Fruit fly (Drosophila melanogaster) whole organism, embryonic: ENCODE results near the gene Atf3.

Experiments used
- B-H1 ChIP-seq: fragments of 200-800 bp; sonication (Bioruptor generic); IDR thresholded peaks from 3 replicates; pipeline ENCODE4 v1.3.6; 2022; ENCODE audit warnings: missing biosample characterization, missing genetic modification characterization
- CG10462 ChIP-seq: fragments of 200-800 bp; sonication (Bioruptor generic); optimal IDR thresholded peaks from 2 replicates; lab custom pipeline; 2016; ENCODE audit warnings: missing biosample characterization, missing genetic modification characterization
- CG10654 ChIP-seq: fragments of 200-800 bp; sonication (Bioruptor generic); optimal IDR thresholded peaks from 2 replicates; lab custom pipeline; 2016; ENCODE audit warnings: missing biosample characterization, missing genetic modification characterization
- CG11560 ChIP-seq: fragments of 200-800 bp; sonication (Bioruptor generic); IDR thresholded peaks from 3 replicates; pipeline ENCODE4 v1.3.6; 2022; ENCODE audit warnings: missing biosample characterization, missing genetic modification characterization
- CG12104 ChIP-seq: fragments of 200-800 bp; sonication (Bioruptor generic); optimal IDR thresholded peaks from 3 replicates; lab custom pipeline; 2016; ENCODE audit warnings: missing biosample characterization, missing genetic modification characterization
- CG12236 ChIP-seq: fragments of 200-800 bp; sonication (Bioruptor generic); optimal IDR thresholded peaks from 2 replicates; lab custom pipeline; 2016; ENCODE audit warnings: missing biosample characterization, missing genetic modification characterization
- CG1233 ChIP-seq: fragments of 200-800 bp; sonication (Bioruptor generic); optimal IDR thresholded peaks from 4 replicates; lab custom pipeline; 2018; ENCODE audit warnings: missing biosample characterization, mild to moderate bottlenecking, missing genetic modification characterization
- CG13296 ChIP-seq: fragments of 200-800 bp; sonication (Bioruptor generic); optimal IDR thresholded peaks from 3 replicates; lab custom pipeline; 2018; ENCODE audit warnings: missing biosample characterization, mild to moderate bottlenecking, missing genetic modification characterization
- CG14050 ChIP-seq: fragments of 200-800 bp; sonication (Bioruptor generic); IDR thresholded peaks from 3 replicates; pipeline ENCODE4 v1.3.6; 2022; ENCODE audit warnings: missing biosample characterization, missing genetic modification characterization
- CG15514 ChIP-seq: fragments of 200-800 bp; sonication (Bioruptor generic); optimal IDR thresholded peaks from 3 replicates; lab custom pipeline; 2017; ENCODE audit warnings: missing biosample characterization, missing genetic modification characterization, mild to moderate bottlenecking, moderate library complexity, missing genetic modification reagents
- CG17359 ChIP-seq: fragments of 200-800 bp; sonication (Bioruptor generic); optimal IDR thresholded peaks from 3 replicates; lab custom pipeline; 2018; ENCODE audit warnings: missing biosample characterization, mild to moderate bottlenecking, missing genetic modification characterization, moderate library complexity
- CG18619 ChIP-seq: fragments of 200-800 bp; sonication (Bioruptor generic); optimal IDR thresholded peaks from 3 replicates; lab custom pipeline; 2017; ENCODE audit warnings: missing biosample characterization, mild to moderate bottlenecking, missing genetic modification characterization
- CG2678 ChIP-seq: fragments of 200-800 bp; sonication (Bioruptor generic); optimal IDR thresholded peaks from 3 replicates; lab custom pipeline; 2019; ENCODE audit warnings: missing biosample characterization, mild to moderate bottlenecking, missing genetic modification characterization, moderate library complexity
- CG3281 ChIP-seq: fragments of 200-800 bp; sonication (Bioruptor generic); optimal IDR thresholded peaks from 3 replicates; lab custom pipeline; 2017; ENCODE audit warnings: missing biosample characterization, mild to moderate bottlenecking, missing genetic modification characterization
- CG4424 ChIP-seq: fragments of 200-800 bp; sonication (Bioruptor generic); optimal IDR thresholded peaks from 3 replicates; lab custom pipeline; 2016; ENCODE audit warnings: missing biosample characterization, missing genetic modification characterization
- CG6791 ChIP-seq: fragments of 200-800 bp; sonication (Bioruptor generic); IDR thresholded peaks from 3 replicates; pipeline ENCODE4 v1.3.6; 2022; ENCODE audit warnings: missing biosample characterization, missing genetic modification characterization; ENCODE audit not compliant: partially characterized antibody
- CG9932 ChIP-seq: fragments of 200-800 bp; sonication (Bioruptor generic); IDR thresholded peaks from 2 replicates; pipeline ENCODE4 v1.3.6; 2022; ENCODE audit warnings: missing biosample characterization, missing genetic modification characterization
- CHES-1-like ChIP-seq: fragments of 200-800 bp; sonication (Bioruptor generic); optimal IDR thresholded peaks from 2 replicates; lab custom pipeline; 2016; ENCODE audit warnings: missing biosample characterization, missing genetic modification characterization
- Camta ChIP-seq: fragments of 200-800 bp; sonication (Bioruptor generic); optimal IDR thresholded peaks from 2 replicates; lab custom pipeline; 2016; ENCODE audit warnings: missing biosample characterization, missing genetic modification characterization
- Ets97D ChIP-seq: fragments of 200-800 bp; sonication (Bioruptor generic); optimal IDR thresholded peaks from 3 replicates; lab custom pipeline; 2016; ENCODE audit warnings: missing biosample characterization, missing genetic modification characterization
- HHEX ChIP-seq: fragments of 200-800 bp; sonication (Bioruptor generic); optimal IDR thresholded peaks from 3 replicates; lab custom pipeline; 2017; ENCODE audit warnings: missing biosample characterization, mild to moderate bottlenecking, missing genetic modification characterization, missing genetic modification reagents
- Hand ChIP-seq: fragments of 200-800 bp; sonication (Bioruptor generic); optimal IDR thresholded peaks from 2 replicates; lab custom pipeline; 2017; ENCODE audit warnings: mild to moderate bottlenecking, missing biosample characterization, missing genetic modification reagents, missing genetic modification characterization
- HmgZ ChIP-seq: fragments of 200-800 bp; sonication (Bioruptor generic); optimal IDR thresholded peaks from 2 replicates; lab custom pipeline; 2018; ENCODE audit warnings: missing biosample characterization, mild to moderate bottlenecking, missing genetic modification characterization
- Hr39 ChIP-seq: fragments of >200 bp; optimal IDR thresholded peaks from 2 replicates; lab custom pipeline; 2017
- Hsf ChIP-seq: fragments of 200-800 bp; sonication (Bioruptor generic); optimal IDR thresholded peaks from 3 replicates; lab custom pipeline; 2016; ENCODE audit warnings: missing biosample characterization, missing genetic modification characterization
- MESR4 ChIP-seq: fragments of 200-800 bp; sonication (Bioruptor generic); optimal IDR thresholded peaks from 2 replicates; lab custom pipeline; 2018; ENCODE audit warnings: missing biosample characterization, mild to moderate bottlenecking, missing genetic modification characterization, moderate library complexity
- Max ChIP-seq: fragments of 200-800 bp; sonication (Bioruptor generic); optimal IDR thresholded peaks from 2 replicates; lab custom pipeline; 2016; ENCODE audit warnings: missing biosample characterization, mild to moderate bottlenecking, missing genetic modification characterization
- Mes4 ChIP-seq: fragments of 200-800 bp; sonication (Bioruptor generic); optimal IDR thresholded peaks from 2 replicates; lab custom pipeline; 2016; ENCODE audit warnings: missing biosample characterization, missing genetic modification characterization
- Oli ChIP-seq: fragments of 200-800 bp; sonication (Bioruptor generic); optimal IDR thresholded peaks from 2 replicates; lab custom pipeline; 2018; ENCODE audit warnings: missing biosample characterization, mild to moderate bottlenecking, missing genetic modification characterization, moderate library complexity
- Sox100B ChIP-seq: fragments of 200-800 bp; sonication (Bioruptor generic); optimal IDR thresholded peaks from 3 replicates; lab custom pipeline; 2018; ENCODE audit warnings: missing biosample characterization, mild to moderate bottlenecking, missing genetic modification characterization
- Usf ChIP-seq: fragments of 200-800 bp; sonication (Bioruptor generic); optimal IDR thresholded peaks from 2 replicates; lab custom pipeline; 2017; ENCODE audit warnings: missing genotype, missing biosample characterization, missing genetic modification characterization
- ato ChIP-seq: fragments of 200-800 bp; sonication (Bioruptor generic); IDR thresholded peaks from 2 replicates; pipeline ENCODE4 v1.3.6; 2022; ENCODE audit warnings: missing biosample characterization, missing genetic modification characterization; ENCODE audit not compliant: partially characterized antibody
- cad ChIP-seq: fragments of >200 bp; optimal IDR thresholded peaks from 2 replicates; lab custom pipeline; 2017; ENCODE audit warnings: missing biosample characterization, missing genetic modification characterization
- crol ChIP-seq: fragments of 200-800 bp; sonication (Bioruptor generic); IDR thresholded peaks from 2 replicates; pipeline ENCODE4 v1.3.6; 2022; ENCODE audit warnings: missing biosample characterization, missing genetic modification characterization
- dpn ChIP-seq, 2 experiments: fragments of 200-800 bp; sonication (Bioruptor generic); optimal IDR thresholded peaks; 3 replicates each; lab custom pipeline; 2016; ENCODE audit warnings: missing biosample characterization in 2 of 2, missing genetic modification characterization in 2 of 2
- esg ChIP-seq: fragments of 200-800 bp; sonication (Bioruptor generic); conservative IDR thresholded peaks from 2 replicates; pipeline ENCODE4 v1.3.6; 2022; ENCODE audit warnings: missing biosample characterization, missing genetic modification characterization
- fru ChIP-seq: fragments of >200 bp; optimal IDR thresholded peaks from 2 replicates; lab custom pipeline; 2017
- ftz-f1 ChIP-seq: fragments of 200-800 bp; sonication (Bioruptor generic); optimal IDR thresholded peaks from 2 replicates; lab custom pipeline; 2016; ENCODE audit warnings: missing biosample characterization, missing genetic modification characterization
- gcm ChIP-seq: fragments of 200-800 bp; sonication (Bioruptor generic); optimal IDR thresholded peaks from 2 replicates; lab custom pipeline; 2019; ENCODE audit warnings: missing biosample characterization, mild to moderate bottlenecking, missing genetic modification characterization, moderate library complexity
- gem ChIP-seq: fragments of 200-800 bp; sonication (Bioruptor generic); optimal IDR thresholded peaks from 2 replicates; lab custom pipeline; 2019; ENCODE audit warnings: missing biosample characterization, mild to moderate bottlenecking, missing genetic modification characterization, moderate library complexity
- grn ChIP-seq: fragments of 200-800 bp; sonication (Bioruptor generic); optimal IDR thresholded peaks from 3 replicates; lab custom pipeline; 2017; ENCODE audit warnings: missing biosample characterization, missing genetic modification characterization
- lilli ChIP-seq: fragments of 200-800 bp; sonication (Bioruptor generic); optimal IDR thresholded peaks from 3 replicates; lab custom pipeline; 2016; ENCODE audit warnings: missing biosample characterization, missing genetic modification characterization
- psq ChIP-seq: fragments of 200-800 bp; sonication (Bioruptor generic); optimal IDR thresholded peaks from 2 replicates; lab custom pipeline; 2017; ENCODE audit warnings: missing biosample characterization, missing genetic modification characterization
- repo ChIP-seq: fragments of 200-800 bp; sonication (Bioruptor generic); optimal IDR thresholded peaks from 2 replicates; lab custom pipeline; 2016; ENCODE audit warnings: missing biosample characterization, missing genetic modification characterization
- sens ChIP-seq: fragments of 200-800 bp; sonication (Bioruptor generic); peaks from one replicate; lab custom pipeline; 2016; ENCODE audit warnings: missing biosample characterization, missing genetic modification characterization
- shn ChIP-seq: fragments of 200-800 bp; sonication (Bioruptor generic); optimal IDR thresholded peaks from 3 replicates; lab custom pipeline; 2016; ENCODE audit warnings: missing biosample characterization, missing genetic modification characterization
- sqz ChIP-seq: fragments of 200-800 bp; sonication (Bioruptor generic); optimal IDR thresholded peaks from 3 replicates; lab custom pipeline; 2018; ENCODE audit warnings: missing biosample characterization, mild to moderate bottlenecking, missing genetic modification characterization
- ssp ChIP-seq: fragments of 200-800 bp; sonication (Bioruptor generic); IDR thresholded peaks from 2 replicates; pipeline ENCODE4 v1.3.6; 2022; ENCODE audit warnings: missing biosample characterization, missing genetic modification characterization
- stc ChIP-seq: fragments of 200-800 bp; sonication (Bioruptor generic); IDR thresholded peaks from 2 replicates; pipeline ENCODE4 v1.3.6; 2022; ENCODE audit warnings: missing biosample characterization, missing genetic modification characterization
- tap ChIP-seq: fragments of 200-800 bp; optimal IDR thresholded peaks from 3 replicates; lab custom pipeline; 2019; ENCODE audit warnings: missing biosample characterization, mild to moderate bottlenecking, missing genetic modification characterization, moderate library complexity
- tio ChIP-seq: fragments of 200-800 bp; sonication (Bioruptor generic); optimal IDR thresholded peaks from 2 replicates; lab custom pipeline; 2017; ENCODE audit warnings: missing biosample characterization, missing genetic modification characterization, inconsistent platforms
- unc-4 ChIP-seq: fragments of 200-800 bp; sonication (Bioruptor generic); IDR thresholded peaks from 2 replicates; pipeline ENCODE4 v1.3.6; 2022; ENCODE audit warnings: missing biosample characterization, missing genetic modification characterization; ENCODE audit not compliant: partially characterized antibody
- zfh1 ChIP-seq: fragments of 200-800 bp; sonication (Bioruptor generic); IDR thresholded peaks from 3 replicates; pipeline ENCODE4 v1.3.6; 2022; ENCODE audit warnings: missing biosample characterization, missing genetic modification characterization

The Atf3 gene

dm6 chrX:1270655-1271054 is 4.4 kb downstream of the Atf3 start (continued):
- TF ChIP-seq CG12236 (GFP tag; lab: Kevin White, UChicago) (no peak), CG13296 (GFP tag; lab: Kevin White, UChicago) (peak; percentile 38), Hand (GFP tag; lab: Kevin White, UChicago) (peak; percentile 45), CG2678 (tag; lab: Kevin White, UChicago) (peak; percentile 77), CG14050 (no peak; the same call in 2 of the 3 replicates), CG9932 (peak; percentile 63), Usf (GFP tag; lab: Kevin White, UChicago) (no peak), CG15514 (GFP tag; lab: Kevin White, UChicago) (peak; percentile 20), HmgZ (tag; lab: Kevin White, UChicago) (no peak), esg (GFP tag; lab: Robert Waterston, UW) (0 out of 2 replicates have a peak, but pooled peaks have one; percentile 9), tap (tag; lab: Kevin White, UChicago) (peak; percentile 29), Sox100B (peak; percentile 50), gcm (GFP tag; lab: Kevin White, UChicago) (peak; percentile 36), CG1233 (GFP tag; lab: Kevin White, UChicago) (peak; percentile 58), zfh1 (GFP tag; lab: Robert Waterston, UW) (no peak), CG17359 (peak; percentile 22), CG11560 (no peak), CHES-1-like (GFP tag; lab: Kevin White, UChicago) (no peak), psq (GFP tag; lab: Kevin White, UChicago) (no peak), CG10654 (no peak), cad (no peak), CG18619 (peak; percentile 31), lilli (GFP tag; lab: Kevin White, UChicago) (peak; percentile 27), gem (tag; lab: Kevin White, UChicago) (peak; percentile 65), fru (no peak), shn (GFP tag; lab: Kevin White, UChicago) (no peak), tio (GFP tag; lab: Kevin White, UChicago) (no peak), HHEX (peak; percentile 1), crol (GFP tag; lab: Robert Waterston, UW) (no peak), Hsf (GFP tag; lab: Kevin White, UChicago) (peak; percentile 20), grn (GFP tag; lab: Kevin White, UChicago) (no peak), dpn (GFP tag; optimal IDR thresholded peaks at IDR 0.05; lab: Kevin White, UChicago) (no peak), sens (GFP tag; lab: Kevin White, UChicago) (peak; percentile 88), Ets97D (GFP tag; lab: Kevin White, UChicago) (no peak), Mes4 (no peak), B-H1 (GFP tag; lab: Robert Waterston, UW) (no peak), Oli (tag; lab: Kevin White, UChicago) (peak; percentile 53), unc-4 (GFP tag; lab: Robert Waterston, UW) (no peak), sqz (GFP tag; lab: Kevin White, UChicago) (peak; percentile 11), ssp (GFP tag; lab: Robert Waterston, UW) (no peak), ato (no peak), ftz-f1 (GFP tag; lab: Kevin White, UChicago) (no peak), CG4424 (GFP tag; lab: Kevin White, UChicago) (peak; percentile 4), CG10462 (GFP tag; lab: Kevin White, UChicago) (no peak), Max (GFP tag; lab: Kevin White, UChicago) (no peak), Camta (GFP tag; lab: Kevin White, UChicago) (no peak), CG12104 (GFP tag; lab: Kevin White, UChicago) (no peak), Hr39 (lab: Kevin White, UChicago) (no peak), MESR4 (no peak), stc (no peak), CG6791 (no peak), CG3281 (GFP tag; lab: Kevin White, UChicago) (peak; percentile 70), repo (GFP tag; lab: Kevin White, UChicago) (no peak)
